Worm (Caenorhabditis elegans) whole organism, L2 larva: ENCODE measurements around the gene E04F6.4.

ENCODE experiments used
- ZK546.5 ChIP-seq: sonication (generic microtip); optimal IDR thresholded peaks from 2 replicates; lab custom pipeline; 2017; ENCODE audit warnings: missing biosample characterization, missing genetic modification characterization
- ama-1 ChIP-seq: fragments of 150-350 bp; optimal IDR thresholded peaks from 2 replicates; lab custom pipeline; 2018; ENCODE audit warnings: inconsistent platforms
- ceh-16 ChIP-seq: fragments of 150-350 bp; optimal IDR thresholded peaks from 2 replicates; lab custom pipeline; 2014; ENCODE audit warnings: missing biosample characterization, missing genetic modification characterization
- lin-13 ChIP-seq: fragments of 150-350 bp; optimal IDR thresholded peaks from 2 replicates; lab custom pipeline; 2014; ENCODE audit warnings: missing biosample characterization, missing genetic modification reagents, missing genetic modification characterization
- nhr-237 ChIP-seq: fragments of 150-350 bp; optimal IDR thresholded peaks from 2 replicates; lab custom pipeline; 2014; ENCODE audit warnings: missing biosample characterization, missing genetic modification characterization
- nhr-77 ChIP-seq: fragments of 150-350 bp; optimal IDR thresholded peaks from 2 replicates; lab custom pipeline; 2014; ENCODE audit warnings: missing biosample characterization, missing genetic modification characterization
- unc-55 ChIP-seq: fragments of 150-350 bp; sonication (generic microtip); optimal IDR thresholded peaks from 3 replicates; lab custom pipeline; 2014; ENCODE audit warnings: missing biosample characterization, missing genetic modification reagents, missing genetic modification characterization
- zag-1 ChIP-seq: fragments of 150-350 bp; optimal IDR thresholded peaks from 2 replicates; lab custom pipeline; 2014; ENCODE audit warnings: missing biosample characterization, missing genetic modification characterization
- ztf-11 ChIP-seq: sonication (generic microtip); optimal IDR thresholded peaks from 2 replicates; lab custom pipeline; 2017; ENCODE audit warnings: missing biosample characterization, missing genetic modification characterization

ce11 chrII:7176108-7176507, 13.1 kb upstream of the E04F6.4 start:
- TF ChIP-seq ztf-11 (tag; lab: Kevin White, UChicago): no peak
- TF ChIP-seq nhr-77 (tag; lab: Kevin White, UChicago): no peak
- TF ChIP-seq ZK546.5 (tag; lab: Kevin White, UChicago): no peak
- TF ChIP-seq lin-13: no peak
- no peak for TF ChIP-seq zag-1 (tag; lab: Kevin White, UChicago)
- no peak for TF ChIP-seq unc-55 (GFP tag; lab: Kevin White, UChicago)
- no peak for TF ChIP-seq nhr-237 (tag; lab: Kevin White, UChicago)
- TF ChIP-seq ama-1 (lab: Kevin White, UChicago): no peak
- TF ChIP-seq ceh-16 (tag; lab: Kevin White, UChicago): no peak
